Worm (Caenorhabditis elegans) whole organism, L2 larva: Measurements from ENCODE around the gene ZK250.13.
"Not testable (repeated sequence)": the region's sequence is repeated elsewhere in the genome, so short reads cannot be mapped to it uniquely, and the experiment has no call there.

ENCODE experiments used
- ama-1 ChIP-seq: fragments of 150-350 bp; optimal IDR thresholded peaks from 2 replicates; lab custom pipeline; 2018; ENCODE audit warnings: inconsistent platforms
- ceh-82 ChIP-seq: fragments of 150-350 bp; optimal IDR thresholded peaks from 2 replicates; lab custom pipeline; 2014; ENCODE audit warnings: missing biosample characterization, missing genetic modification characterization
- egl-27 ChIP-seq: sonication (generic microtip); optimal IDR thresholded peaks from 3 replicates; lab custom pipeline; 2017; ENCODE audit warnings: missing biosample characterization, missing genetic modification reagents, missing genetic modification characterization
- lin-11 ChIP-seq: fragments of 150-350 bp; sonication (generic microtip); optimal IDR thresholded peaks from 2 replicates; lab custom pipeline; 2014; ENCODE audit warnings: missing biosample characterization, missing genetic modification characterization, inconsistent platforms, mixed read lengths
- mdl-1 ChIP-seq, 2 experiments: fragments of 150-350 bp in 1 of 2; sonication (generic microtip) in 1 of 2; optimal IDR thresholded peaks; 2 replicates each; lab custom pipeline; 2017; ENCODE audit warnings: missing biosample characterization in 2 of 2, missing genetic modification characterization in 2 of 2
- nhr-237 ChIP-seq: fragments of 150-350 bp; optimal IDR thresholded peaks from 2 replicates; lab custom pipeline; 2014; ENCODE audit warnings: missing biosample characterization, missing genetic modification characterization
- nhr-25 ChIP-seq: fragments of 150-350 bp; sonication (generic microtip); optimal IDR thresholded peaks from 3 replicates; lab custom pipeline; 2014; ENCODE audit warnings: missing biosample characterization, missing genetic modification characterization

- not testable (repeated sequence) for TF ChIP-seq ama-1 (lab: Kevin White, UChicago); nhr-237 (tag; lab: Kevin White, UChicago); nhr-25 (tag; lab: Kevin White, UChicago); ceh-82 (tag; lab: Kevin White, UChicago); mdl-1 (tag; optimal IDR thresholded peaks at IDR 0.05; lab: Kevin White, UChicago); egl-27 (tag; lab: Kevin White, UChicago); lin-11 (tag; lab: Kevin White, UChicago)
Measured at ce11 chrII:1948393-1948792, 8.8 kb upstream of the ZK250.13 start, which contains the start of gene ZK250.2.
